Worm (Caenorhabditis elegans) whole organism, L2 larva: ENCODE data around the gene T12A7.6.

Experiments used
- ama-1 ChIP-seq: fragments of 150-350 bp; optimal IDR thresholded peaks from 2 replicates; lab custom pipeline; 2018; ENCODE audit warnings: inconsistent platforms
- ceh-82 ChIP-seq: fragments of 150-350 bp; optimal IDR thresholded peaks from 2 replicates; lab custom pipeline; 2014; ENCODE audit warnings: missing biosample characterization, missing genetic modification characterization
- crh-2 ChIP-seq: sonication (generic microtip); optimal IDR thresholded peaks from 2 replicates; lab custom pipeline; 2017; ENCODE audit warnings: missing biosample characterization, missing genetic modification characterization
- dmd-4 ChIP-seq: sonication (generic microtip); optimal IDR thresholded peaks from 2 replicates; lab custom pipeline; 2017; ENCODE audit warnings: missing biosample characterization, missing genetic modification characterization
- elt-3 ChIP-seq: sonication (generic microtip); optimal IDR thresholded peaks from 2 replicates; lab custom pipeline; 2017; ENCODE audit warnings: missing biosample characterization, missing genetic modification characterization
- lin-39 ChIP-seq: fragments of 150-350 bp; optimal IDR thresholded peaks from 2 replicates; lab custom pipeline; 2014; ENCODE audit warnings: missing biosample characterization, missing genetic modification reagents, missing genetic modification characterization
- nhr-12 ChIP-seq: fragments of 150-350 bp; optimal IDR thresholded peaks from 2 replicates; lab custom pipeline; 2014; ENCODE audit warnings: missing biosample characterization, missing genetic modification characterization
- nhr-237 ChIP-seq: fragments of 150-350 bp; optimal IDR thresholded peaks from 2 replicates; lab custom pipeline; 2014; ENCODE audit warnings: missing biosample characterization, missing genetic modification characterization
- nhr-77 ChIP-seq: fragments of 150-350 bp; optimal IDR thresholded peaks from 2 replicates; lab custom pipeline; 2014; ENCODE audit warnings: missing biosample characterization, missing genetic modification characterization
- peb-1 ChIP-seq: fragments of 150-350 bp; optimal IDR thresholded peaks from 2 replicates; lab custom pipeline; 2014; ENCODE audit warnings: missing biosample characterization, missing genetic modification characterization
- unc-39 ChIP-seq: fragments of 150-350 bp; optimal IDR thresholded peaks from 2 replicates; lab custom pipeline; 2014; ENCODE audit warnings: missing biosample characterization, missing genetic modification characterization
- zag-1 ChIP-seq: fragments of 150-350 bp; optimal IDR thresholded peaks from 2 replicates; lab custom pipeline; 2014; ENCODE audit warnings: missing biosample characterization, missing genetic modification characterization

DNA sequence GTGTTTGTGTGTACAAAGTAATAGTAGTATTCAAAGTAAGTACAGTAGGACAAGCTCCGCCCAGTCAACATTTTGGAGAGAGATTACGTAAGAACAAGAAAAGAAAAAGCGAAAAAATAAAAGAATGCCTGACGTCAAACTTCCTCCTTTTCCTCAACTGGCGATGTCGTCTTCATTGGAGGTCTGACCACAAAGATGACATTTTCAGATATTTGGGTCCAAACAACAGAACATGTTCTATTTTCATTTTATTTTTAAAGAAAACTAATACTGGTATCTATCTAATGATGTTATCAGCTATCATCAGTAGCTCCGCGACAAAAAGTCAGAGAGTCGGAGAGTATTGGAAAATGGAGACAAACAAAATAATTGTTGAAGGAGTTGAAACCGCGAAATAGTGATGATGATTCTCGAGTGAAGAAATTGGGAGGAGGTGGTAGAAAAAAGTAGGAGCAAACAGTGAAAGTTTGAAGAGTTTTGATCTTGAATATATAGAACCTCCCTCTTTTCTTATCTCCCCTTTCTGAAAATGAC is 24.7 kb downstream of the T12A7.6 start, which contains the start of gene lips-5:
- TF ChIP-seq dmd-4 (tag; lab: Kevin White, UChicago), result no peak
- no peak for TF ChIP-seq peb-1 (tag; lab: Kevin White, UChicago)
- TF ChIP-seq ama-1, result no peak
- no peak for TF ChIP-seq zag-1
- no peak for TF ChIP-seq elt-3 (tag; lab: Kevin White, UChicago)
- TF ChIP-seq nhr-77 (tag; lab: Kevin White, UChicago), result no peak
- no peak for TF ChIP-seq unc-39 (tag; lab: Kevin White, UChicago)
- TF ChIP-seq crh-2 (tag; lab: Kevin White, UChicago), result no peak
- no peak for TF ChIP-seq ceh-82 (tag; lab: Kevin White, UChicago)
- TF ChIP-seq lin-39, result no peak
- TF ChIP-seq nhr-12 (tag; lab: Kevin White, UChicago), result no peak
- no peak for TF ChIP-seq nhr-237 (tag; lab: Kevin White, UChicago)
